Fruit fly (Drosophila melanogaster): ENCODE measurements around the gene CG15293.
A peak's percentile ranks its signal among the peaks of the same experiment; 100 is the strongest.

The CG15293 gene

dm6 chr2L:14122742-14123334, 13.6 kb upstream of the CG15293 start (continued):
- TF ChIP-seq CG1529 (GFP tag; optimal IDR thresholded peaks at IDR 0.05): peak; percentile 39
- TF ChIP-seq Nf-YC (tag; optimal IDR thresholded peaks at IDR 0.05): peak; percentile 31
- no peak for TF ChIP-seq gfzf (GFP tag; optimal IDR thresholded peaks at IDR 0.05)
- peak; percentile 49 for TF ChIP-seq nmo (GFP tag; optimal IDR thresholded peaks at IDR 0.05)
- TF ChIP-seq CG7987 (GFP tag; optimal IDR thresholded peaks at IDR 0.05): no peak
- TF ChIP-seq tup (GFP tag; optimal IDR thresholded peaks at IDR 0.05): no peak
- TF ChIP-seq Adf1 (GFP tag; IDR thresholded peaks at IDR 0.05): peak; percentile 15; the same call in 1 of the 2 replicates
- TF ChIP-seq CG18476 (GFP tag; optimal IDR thresholded peaks at IDR 0.05): no peak
- TF ChIP-seq ttk (GFP tag; IDR thresholded peaks at IDR 0.05): peak; percentile 50; the same call in 1 of the 2 replicates
- no peak for TF ChIP-seq CG9797 (GFP tag; optimal IDR thresholded peaks at IDR 0.05)
- TF ChIP-seq ato (GFP tag; IDR thresholded peaks at IDR 0.05; ENCODE audit: partially characterized antibody): no peak
- TF ChIP-seq CG43689 (GFP tag; IDR thresholded peaks at IDR 0.05): peak; percentile 62
- no peak for TF ChIP-seq CG30020 (tag; optimal IDR thresholded peaks at IDR 0.05)
- no peak for TF ChIP-seq CG9876 (GFP tag; optimal IDR thresholded peaks at IDR 0.05)
- TF ChIP-seq gsb-n (tag; optimal IDR thresholded peaks at IDR 0.05): no peak
- TF ChIP-seq dimm (GFP tag; IDR thresholded peaks at IDR 0.05): 0 out of 2 replicates have a peak, but pooled peaks have one; percentile 19
- peak; percentile 59 for TF ChIP-seq H2.0 (GFP tag; IDR thresholded peaks at IDR 0.05)
- TF ChIP-seq Dad (GFP tag; optimal IDR thresholded peaks at IDR 0.05): peak; percentile 20
- no peak for TF ChIP-seq CG10462 (GFP tag; optimal IDR thresholded peaks at IDR 0.05)
- peak; percentile 77 for TF ChIP-seq ken (GFP tag; IDR thresholded peaks at IDR 0.05)
- no peak for TF ChIP-seq Neu2 (GFP tag; optimal IDR thresholded peaks at IDR 0.05; ENCODE audit: borderline replicate concordance)
- TF ChIP-seq C15 (GFP tag; IDR thresholded peaks at IDR 0.05): 0 out of 3 replicates have a peak, but pooled peaks have one; percentile 10
- TF ChIP-seq ase (GFP tag; IDR thresholded peaks at IDR 0.05): peak; percentile 61; the same call in 1 of the 3 replicates
- no peak for TF ChIP-seq CG2199 (GFP tag; IDR thresholded peaks at IDR 0.05)
- no peak for TF ChIP-seq luna (GFP tag; optimal IDR thresholded peaks at IDR 0.05)
- no peak for TF ChIP-seq hb (GFP tag; IDR thresholded peaks at IDR 0.05; ENCODE audit: partially characterized antibody)
- peak; percentile 34 for TF ChIP-seq CG13894 (tag; optimal IDR thresholded peaks at IDR 0.05)
- TF ChIP-seq toy (GFP tag; IDR thresholded peaks at IDR 0.05): no peak
- TF ChIP-seq ems (GFP tag; optimal IDR thresholded peaks at IDR 0.05): peak; percentile 51
- peak; percentile 62 for TF ChIP-seq CG6854 (GFP tag; optimal IDR thresholded peaks at IDR 0.05)
- TF ChIP-seq CG7271 (tag; optimal IDR thresholded peaks at IDR 0.05): no peak
- TF ChIP-seq CG5180 (GFP tag; optimal IDR thresholded peaks at IDR 0.05): peak; percentile 61
- TF ChIP-seq CG7745 (tag; optimal IDR thresholded peaks at IDR 0.05): no peak
- no peak for TF ChIP-seq dan (GFP tag; IDR thresholded peaks at IDR 0.05)
- TF ChIP-seq CG12104 (GFP tag; optimal IDR thresholded peaks at IDR 0.05): peak; percentile 3
- no peak for TF ChIP-seq hbn (GFP tag; IDR thresholded peaks at IDR 0.05; ENCODE audit: partially characterized antibody)
- no peak for TF ChIP-seq hkb (optimal IDR thresholded peaks at IDR 0.05)
- TF ChIP-seq hkb (GFP tag; IDR thresholded peaks at IDR 0.05): peak; percentile 75
- peak; percentile 3 for TF ChIP-seq Nf-YB (GFP tag; optimal IDR thresholded peaks at IDR 0.05)
- peak; percentile 54 for TF ChIP-seq D19A (tag; optimal IDR thresholded peaks at IDR 0.05)
- TF ChIP-seq CG31441 (GFP tag; IDR thresholded peaks at IDR 0.05): peak; percentile 68
- peak; percentile 8 for TF ChIP-seq crc (GFP tag; optimal IDR thresholded peaks at IDR 0.05)
- peak; percentile 29 for TF ChIP-seq schlank (tag; optimal IDR thresholded peaks at IDR 0.05)
- peak; percentile 28 for TF ChIP-seq jumu (GFP tag; optimal IDR thresholded peaks at IDR 0.05)
- TF ChIP-seq CG32772 (GFP tag; IDR thresholded peaks at IDR 0.05): peak; percentile 56; the same call in 1 of the 2 replicates
- peak; percentile 39 for TF ChIP-seq CG9727 (GFP tag; optimal IDR thresholded peaks at IDR 0.05)
- TF ChIP-seq CG10209 (GFP tag; optimal IDR thresholded peaks at IDR 0.05): peak; percentile 16
- peak; percentile 36 for TF ChIP-seq CG4820 (GFP tag; optimal IDR thresholded peaks at IDR 0.05)
- TF ChIP-seq slbo (GFP tag; IDR thresholded peaks at IDR 0.05): peak; percentile 78
- peak; percentile 65 for TF ChIP-seq scrt (GFP tag; optimal IDR thresholded peaks at IDR 0.05)
